Worm (Caenorhabditis elegans) whole organism, L1 larva: ENCODE data around the gene sri-28.

Experiments used
- alr-1 ChIP-seq: fragments of 200-800 bp; sonication (Bioruptor generic); optimal IDR thresholded peaks from 2 replicates; lab custom pipeline; 2018; ENCODE audit warnings: borderline replicate concordance, mild to moderate bottlenecking, missing genetic modification characterization, missing compliant biosample characterization
- ces-1 ChIP-seq: fragments of 150-350 bp; optimal IDR thresholded peaks from 2 replicates; lab custom pipeline; 2014; ENCODE audit warnings: missing biosample characterization, missing genetic modification reagents, missing genetic modification characterization
- dsc-1 ChIP-seq: sonication (generic microtip); optimal IDR thresholded peaks from 2 replicates; lab custom pipeline; 2016; ENCODE audit warnings: mild to moderate bottlenecking, missing genetic modification characterization, missing compliant biosample characterization
- egl-27 ChIP-seq, 2 experiments: fragments of 150-350 bp in 1 of 2; sonication (generic microtip); optimal IDR thresholded peaks; 3 replicates each; lab custom pipeline; 2017 to 2018; ENCODE audit warnings: missing biosample characterization in 2 of 2, missing genetic modification characterization in 2 of 2, missing genetic modification reagents in 2 of 2
- lir-3 ChIP-seq: sonication (generic microtip); optimal IDR thresholded peaks from 2 replicates; lab custom pipeline; 2016; ENCODE audit warnings: mild to moderate bottlenecking, missing genetic modification characterization, moderate library complexity, missing compliant biosample characterization; ENCODE audit not compliant: poor library complexity

DNA sequence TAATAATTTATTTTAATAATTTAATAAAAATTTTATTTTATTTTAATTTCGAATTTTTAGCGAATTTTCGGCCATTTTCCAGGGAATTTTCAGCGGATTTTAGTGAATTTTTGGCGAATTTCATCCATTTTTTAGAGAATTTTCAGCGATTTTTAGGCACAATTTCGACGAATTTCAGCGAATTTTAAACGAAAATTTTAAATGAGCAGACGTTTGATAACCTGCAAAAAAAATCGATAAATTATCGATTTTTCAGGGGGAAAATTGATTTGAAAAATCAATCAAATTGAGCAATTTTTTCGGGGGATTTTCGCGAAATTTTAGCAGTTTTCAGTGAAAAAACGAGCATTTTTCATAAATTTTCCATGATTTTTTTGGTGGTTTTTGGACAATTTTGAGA, 20.2 kb downstream of the sri-28 start:
- TF ChIP-seq egl-27 (tag; optimal IDR thresholded peaks at IDR 0.05; lab: Kevin White, UChicago) = no peak
- TF ChIP-seq ces-1 = no peak
- no peak for TF ChIP-seq lir-3 (tag; lab: Kevin White, UChicago)
- TF ChIP-seq dsc-1 = no peak
- no peak for TF ChIP-seq alr-1 (tag; lab: Kevin White, UChicago)
